Fruit fly (Drosophila melanogaster) whole organism: ENCODE results near the gene CG43815.

Experiments
- Dll ChIP-seq: fragments of >200 bp; optimal IDR thresholded peaks from 2 replicates; lab custom pipeline; 2017
- psq ChIP-seq: fragments of >200 bp; optimal IDR thresholded peaks from 2 replicates; lab custom pipeline; 2017
- usp ChIP-seq: fragments of >200 bp; optimal IDR thresholded peaks from 2 replicates; lab custom pipeline; 2017; ENCODE audit warnings: missing biosample characterization, missing genetic modification characterization, mixed read lengths

DNA sequence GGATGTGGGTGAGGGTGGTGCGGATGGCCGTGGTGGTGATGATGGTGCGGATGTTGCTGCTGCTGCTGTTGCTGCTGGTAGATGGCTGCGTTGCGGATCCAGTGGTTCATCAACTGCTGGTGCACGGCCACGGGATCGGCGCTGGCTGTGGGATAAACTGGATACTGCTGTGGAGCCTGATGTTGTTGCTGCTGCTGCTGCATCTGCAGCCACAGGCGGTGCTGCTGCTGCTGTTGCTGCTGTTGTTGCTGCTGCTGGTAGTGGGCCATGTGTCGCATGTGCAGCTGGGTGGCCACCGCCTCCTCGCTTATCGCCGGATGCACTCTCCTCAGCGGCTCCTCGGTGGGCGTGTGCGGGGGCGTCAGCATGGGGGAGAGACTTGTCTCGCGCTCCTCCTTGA lies 29.7 kb downstream of the CG43815 start:
- TF ChIP-seq usp (GFP tag; lab: Kevin White, UChicago) (no peak), psq (lab: Kevin White, UChicago) (no peak), Dll (no peak)
